Fruit fly (Drosophila melanogaster) whole organism, wandering third instar larva: ENCODE data around the gene CAH7.
A peak's percentile ranks its signal among the peaks of the same experiment; 100 is the strongest.

Experiments
- CG32264 ChIP-seq: fragments of 200-800 bp; sonication (Bioruptor generic); optimal IDR thresholded peaks from 2 replicates; lab custom pipeline; 2016; ENCODE audit warnings: missing biosample characterization, missing genetic modification characterization
- CG9705 ChIP-seq: fragments of 200-800 bp; sonication (Bioruptor generic); optimal IDR thresholded peaks from 2 replicates; lab custom pipeline; 2018; ENCODE audit warnings: missing biosample characterization, mild to moderate bottlenecking, missing genetic modification characterization
- CrebA ChIP-seq: fragments of 200-800 bp; sonication (Bioruptor generic); optimal IDR thresholded peaks from 2 replicates; lab custom pipeline; 2016; ENCODE audit warnings: missing biosample characterization, mild to moderate bottlenecking, missing genetic modification characterization, borderline replicate concordance
- HLH106 ChIP-seq: fragments of 200-800 bp; optimal IDR thresholded peaks from 3 replicates; lab custom pipeline; 2019; ENCODE audit warnings: missing biosample characterization, mild to moderate bottlenecking, missing genetic modification characterization, moderate library complexity
- Hnf4 ChIP-seq: fragments of 200-800 bp; sonication (Bioruptor generic); optimal IDR thresholded peaks from 2 replicates; lab custom pipeline; 2016; ENCODE audit warnings: missing biosample characterization, mild to moderate bottlenecking, missing genetic modification characterization
- Hr78 ChIP-seq: fragments of >200 bp; optimal IDR thresholded peaks from 2 replicates; lab custom pipeline; 2017; ENCODE audit warnings: missing biosample characterization, missing genetic modification characterization
- Hr83 ChIP-seq: fragments of 200-300 bp; sonication (Bioruptor generic); optimal IDR thresholded peaks from 2 replicates; lab custom pipeline; 2016; ENCODE audit warnings: missing biosample characterization, mild to moderate bottlenecking, missing genetic modification characterization, moderate library complexity; ENCODE audit not compliant: poor library complexity, severe bottlenecking
- Jra ChIP-seq: sonication (Bioruptor generic); optimal IDR thresholded peaks from 2 replicates; lab custom pipeline; 2016; ENCODE audit warnings: missing biosample characterization, missing genetic modification characterization
- Mio ChIP-seq: sonication (Bioruptor generic); optimal IDR thresholded peaks from 2 replicates; lab custom pipeline; 2016; ENCODE audit warnings: missing biosample characterization, missing genetic modification characterization
- N ChIP-seq: fragments of >200 bp; optimal IDR thresholded peaks from 2 replicates; lab custom pipeline; 2018; ENCODE audit warnings: missing biosample characterization, missing external identifiers, missing genetic modification characterization
- OdsH ChIP-seq: fragments of 200-800 bp; sonication (Bioruptor generic); optimal IDR thresholded peaks from 2 replicates; lab custom pipeline; 2016; ENCODE audit warnings: missing biosample characterization, mild to moderate bottlenecking, missing genetic modification characterization
- Rel ChIP-seq, 2 experiments: fragments of 200-800 bp; sonication (Bioruptor generic) in 1 of 2; optimal IDR thresholded peaks; 2 replicates in 1 of 2; 3 replicates in 1 of 2; lab custom pipeline; 2016 to 2019; ENCODE audit warnings: mild to moderate bottlenecking in 2 of 2, missing biosample characterization in 2 of 2, missing genetic modification characterization in 2 of 2, moderate library complexity in 1 of 2
- Sp1 ChIP-seq: fragments of 200-800 bp; sonication (Bioruptor generic); optimal IDR thresholded peaks from 3 replicates; lab custom pipeline; 2019; ENCODE audit warnings: missing biosample characterization, mild to moderate bottlenecking, missing genetic modification characterization, moderate library complexity
- br ChIP-seq: fragments of 200-800 bp; sonication (Bioruptor generic); optimal IDR thresholded peaks from 2 replicates; lab custom pipeline; 2016; ENCODE audit warnings: missing biosample characterization, missing genetic modification characterization
- brk ChIP-seq: fragments of 200-800 bp; sonication (Bioruptor generic); optimal IDR thresholded peaks from 2 replicates; lab custom pipeline; 2016; ENCODE audit warnings: missing biosample characterization, mild to moderate bottlenecking, missing genetic modification characterization
- dl ChIP-seq, 2 experiments: fragments of 175-275, 200-275 bp in 1 of 2; fragments of 200-275 bp in 1 of 2; sonication (Bioruptor generic); optimal IDR thresholded peaks; lab custom pipeline; 2018; ENCODE audit warnings: mild to moderate bottlenecking in 2 of 2, missing biosample characterization in 2 of 2, missing genetic modification characterization in 2 of 2, moderate library complexity in 2 of 2; ENCODE audit not compliant: partially characterized antibody in 2 of 2, insufficient read depth in 1 of 2
- dmrt93B ChIP-seq: fragments of 200-800 bp; sonication (Bioruptor generic); optimal IDR thresholded peaks from 2 replicates; lab custom pipeline; 2018; ENCODE audit warnings: missing biosample characterization, mild to moderate bottlenecking, missing genetic modification characterization
- ey ChIP-seq: fragments of 200-800 bp; sonication (Bioruptor generic); optimal IDR thresholded peaks from 2 replicates; lab custom pipeline; 2016; ENCODE audit warnings: missing biosample characterization, missing genetic modification characterization
- foxo ChIP-seq, 2 experiments: fragments of 200-800 bp; sonication (Bioruptor generic); optimal IDR thresholded peaks; 2 replicates in 1 of 2; 3 replicates in 1 of 2; lab custom pipeline; 2016 to 2017; ENCODE audit warnings: missing biosample characterization in 2 of 2, missing genetic modification characterization in 2 of 2
- fru ChIP-seq: fragments of 200-800 bp; sonication (Bioruptor generic); optimal IDR thresholded peaks from 3 replicates; lab custom pipeline; 2016; ENCODE audit warnings: missing biosample characterization, mild to moderate bottlenecking, missing genetic modification characterization
- h ChIP-seq: fragments of 200-800 bp; sonication (Bioruptor generic); optimal IDR thresholded peaks from 3 replicates; lab custom pipeline; 2016; ENCODE audit warnings: missing biosample characterization, mild to moderate bottlenecking, missing genetic modification characterization
- psq ChIP-seq: fragments of 200-800 bp; sonication (Bioruptor generic); optimal IDR thresholded peaks from 3 replicates; lab custom pipeline; 2017; ENCODE audit warnings: missing biosample characterization, mild to moderate bottlenecking, missing genetic modification characterization, moderate library complexity
- rgr ChIP-seq: fragments of 200-800 bp; sonication (Bioruptor generic); optimal IDR thresholded peaks from 3 replicates; lab custom pipeline; 2016; ENCODE audit warnings: missing biosample characterization, mild to moderate bottlenecking, missing genetic modification characterization
- tai ChIP-seq: sonication (Bioruptor generic); optimal IDR thresholded peaks from 2 replicates; lab custom pipeline; 2016; ENCODE audit warnings: missing biosample characterization, missing genetic modification characterization
- usp ChIP-seq: fragments of >200 bp; optimal IDR thresholded peaks from 2 replicates; lab custom pipeline; 2017; ENCODE audit warnings: missing biosample characterization, missing genetic modification characterization
- woc ChIP-seq: sonication (Bioruptor generic); optimal IDR thresholded peaks from 2 replicates; lab custom pipeline; 2016; ENCODE audit warnings: missing biosample characterization, mild to moderate bottlenecking, missing genetic modification characterization

The CAH7 gene

DNA sequence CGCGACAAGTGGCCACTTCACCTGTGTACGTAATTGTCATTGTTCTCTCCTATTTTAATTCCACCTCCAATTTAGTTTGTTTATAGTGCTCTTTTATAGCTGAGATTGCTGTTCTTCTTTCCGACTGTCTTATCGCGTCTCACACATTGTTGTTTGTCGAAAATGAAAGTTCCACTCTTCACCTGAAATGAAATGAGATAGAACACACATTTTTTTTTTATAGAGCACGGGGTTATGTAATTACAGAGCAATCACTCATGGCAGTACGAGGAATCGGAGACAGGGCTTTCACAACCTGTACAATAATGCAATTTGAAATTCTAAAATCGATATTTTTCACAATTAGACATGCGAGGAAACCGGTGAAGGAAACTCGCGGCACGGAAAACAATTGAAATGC is 55.2 kb downstream of the CAH7 start:
- TF ChIP-seq Sp1 (GFP tag; lab: Kevin White, UChicago) (no peak), usp (GFP tag; lab: Kevin White, UChicago) (no peak), brk (GFP tag; lab: Kevin White, UChicago) (no peak), OdsH (GFP tag; lab: Kevin White, UChicago) (no peak), dl (GFP tag; optimal IDR thresholded peaks at IDR 0.05; lab: Kevin White, UChicago; ENCODE audit: insufficient read depth in 1 of 2, partially characterized antibody in 2 of 2) (no peak), Hnf4 (GFP tag; lab: Kevin White, UChicago) (no peak), woc (no peak), dmrt93B (GFP tag; lab: Kevin White, UChicago) (no peak), br (GFP tag; lab: Kevin White, UChicago) (no peak), fru (GFP tag; lab: Kevin White, UChicago) (no peak)

DNA sequence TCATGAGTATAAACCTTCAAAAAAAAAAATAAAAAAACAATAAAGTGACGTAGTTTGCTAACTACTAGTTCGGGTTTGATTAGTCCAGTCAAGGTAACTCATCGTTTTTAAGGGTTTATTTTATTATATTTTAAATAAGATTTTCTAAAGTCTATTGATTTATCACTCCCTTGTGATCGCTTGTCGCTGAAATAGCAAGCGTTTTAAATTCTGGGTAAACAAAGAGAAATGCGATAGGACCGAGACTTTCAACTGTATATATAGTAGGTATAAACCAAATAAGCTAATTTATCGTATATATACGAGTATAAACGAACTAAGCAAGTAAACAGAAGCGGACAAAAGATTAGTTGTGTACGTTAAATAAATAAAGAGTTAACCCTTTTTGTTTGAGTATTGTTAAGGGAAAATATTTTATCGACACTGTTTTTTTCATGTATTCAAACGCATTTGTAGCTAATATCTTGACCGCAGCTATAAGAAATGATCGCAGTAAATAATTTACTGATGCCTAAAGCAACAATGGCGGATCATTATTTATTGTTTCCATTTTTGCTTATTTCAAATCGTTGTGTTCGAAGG is 56.5 kb downstream of the CAH7 start:
- TF ChIP-seq OdsH (GFP tag; lab: Kevin White, UChicago) (peak; percentile 63), Jra (GFP tag; lab: Kevin White, UChicago) (peak; percentile 58), foxo (GFP tag; optimal IDR thresholded peaks at IDR 0.05; lab: Kevin White, UChicago) (peak in 1 of 2 experiments; percentile 65), Hr78 (GFP tag; lab: Kevin White, UChicago) (no peak), ey (GFP tag; lab: Kevin White, UChicago) (peak; percentile 65), CG9705 (GFP tag; lab: Kevin White, UChicago) (no peak), Hnf4 (GFP tag; lab: Kevin White, UChicago) (peak; percentile 20), CrebA (GFP tag; lab: Kevin White, UChicago) (peak; percentile 23), Sp1 (GFP tag; lab: Kevin White, UChicago) (peak; percentile 61), Rel (GFP tag; optimal IDR thresholded peaks at IDR 0.05; lab: Kevin White, UChicago) (no peak), Rel (tag; optimal IDR thresholded peaks at IDR 0.05; lab: Kevin White, UChicago) (no peak), dmrt93B (GFP tag; lab: Kevin White, UChicago) (peak; percentile 57), br (GFP tag; lab: Kevin White, UChicago) (peak; percentile 15), fru (GFP tag; lab: Kevin White, UChicago) (peak; percentile 56), N (GFP tag; lab: Kevin White, UChicago) (no peak), tai (GFP tag; lab: Kevin White, UChicago) (no peak), HLH106 (tag; lab: Kevin White, UChicago) (peak; percentile 59), psq (peak; percentile 33), Mio (GFP tag; lab: Kevin White, UChicago) (no peak), h (peak; percentile 35), CG32264 (peak; percentile 72), Hr83 (GFP tag; lab: Kevin White, UChicago) (peak; percentile 52), brk (GFP tag; lab: Kevin White, UChicago) (no peak), woc (peak; percentile 57), rgr (GFP tag; lab: Kevin White, UChicago) (peak; percentile 51)

DNA sequence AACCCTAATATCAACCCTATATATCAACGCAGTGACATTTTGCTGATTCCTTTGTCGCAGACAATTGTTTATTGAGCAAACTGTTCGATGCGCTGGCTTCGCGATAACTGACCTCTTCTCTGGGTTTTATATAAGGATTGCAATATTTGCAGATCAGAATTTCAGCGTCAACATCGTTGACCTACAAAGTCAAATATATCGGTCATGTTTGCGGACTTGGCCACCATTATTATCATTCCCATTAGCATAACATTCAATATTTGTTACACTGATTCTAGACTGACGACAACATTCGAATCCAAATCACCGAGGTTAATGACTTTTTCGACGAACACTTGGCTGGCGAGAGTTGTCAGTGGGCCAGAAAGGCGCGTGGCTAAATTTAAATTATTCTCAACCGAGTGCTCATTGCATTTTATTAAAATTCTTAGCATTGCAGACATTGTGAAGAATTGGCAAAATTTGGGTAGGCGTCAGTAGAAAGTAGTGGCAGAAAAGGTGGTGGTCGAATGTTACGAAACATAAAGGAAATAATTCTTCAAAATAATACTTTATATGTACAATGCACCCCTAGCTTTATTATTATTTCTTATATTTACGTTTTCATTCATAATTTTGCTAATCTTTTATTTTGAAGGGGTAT is 57.2 kb downstream of the CAH7 start:
- TF ChIP-seq ey (GFP tag; lab: Kevin White, UChicago) (no peak), OdsH (GFP tag; lab: Kevin White, UChicago) (peak; percentile 15)
